Fruit fly (Drosophila melanogaster): ENCODE results near the gene HBS1.

HBS1 gene

dm6 chr3L:1914668-1915067 is 49.6 kb upstream of the HBS1 start:
- TF ChIP-seq svp (GFP tag), result no peak
- no peak for TF ChIP-seq pdm3 (GFP tag; optimal IDR thresholded peaks at IDR 0.05)
- TF ChIP-seq CG3919 (GFP tag; optimal IDR thresholded peaks at IDR 0.05), result no peak
- TF ChIP-seq CG15336 (GFP tag; IDR thresholded peaks at IDR 0.05), result no peak

- TF ChIP-seq acj6 (GFP tag; optimal IDR thresholded peaks at IDR 0.05) (no peak), CG6163 (GFP tag; IDR thresholded peaks at IDR 0.05) (0 out of 3 replicates have a peak, but pooled peaks have one; percentile 40), Eip78C (GFP tag) (peak; percentile 32), CG3919 (GFP tag; optimal IDR thresholded peaks at IDR 0.05) (no peak), Smox (GFP tag; optimal IDR thresholded peaks at IDR 0.05) (no peak), CG3032 (tag; optimal IDR thresholded peaks at IDR 0.05) (no peak), spab (GFP tag; optimal IDR thresholded peaks at IDR 0.05) (no peak), fkh (GFP tag; optimal IDR thresholded peaks at IDR 0.05) (no peak), CG11902 (GFP tag; optimal IDR thresholded peaks at IDR 0.05) (no peak), svp (GFP tag) (peak; percentile 64), CG11294 (GFP tag; IDR thresholded peaks at IDR 0.05) (no peak), Sox14 (GFP tag; optimal IDR thresholded peaks at IDR 0.05) (no peak), CG32006 (GFP tag; optimal IDR thresholded peaks at IDR 0.05) (no peak), CG31627 (GFP tag; optimal IDR thresholded peaks at IDR 0.05) (no peak), Ets21C (GFP tag; optimal IDR thresholded peaks at IDR 0.05) (no peak), ss (GFP tag; optimal IDR thresholded peaks at IDR 0.05) (peak in 1 of 2 experiments; percentile 16), Met (GFP tag; optimal IDR thresholded peaks at IDR 0.05) (no peak)
Observed at dm6 chr3L:1910107-1910506, 45.1 kb upstream of the HBS1 start, which contains the start of gene dsb. dsb (minus strand) TSS chr3L:1910197.

dm6 chr3L:1909000-1909399 is 44.0 kb upstream of the HBS1 start:
- peak; percentile 93 for TF ChIP-seq svp (GFP tag)
- TF ChIP-seq OdsH (GFP tag; optimal IDR thresholded peaks at IDR 0.05), result no peak
- TF ChIP-seq vri (GFP tag; optimal IDR thresholded peaks at IDR 0.05), result peak; percentile 27

dm6 chr3L:1906208-1906607 is 41.2 kb upstream of the HBS1 start:
- TF ChIP-seq CG6163 (GFP tag; IDR thresholded peaks at IDR 0.05) (peak; percentile 31; the same call in 1 of the 3 replicates), CG9139 (GFP tag; optimal IDR thresholded peaks at IDR 0.05) (no peak), CG10669 (GFP tag; optimal IDR thresholded peaks at IDR 0.05) (peak; percentile 12), eg (GFP tag; IDR thresholded peaks at IDR 0.05) (peak; percentile 42; the same call in 1 of the 3 replicates), fkh (GFP tag; optimal IDR thresholded peaks at IDR 0.05) (no peak), Eip78C (GFP tag) (peak; percentile 82), achi (GFP tag; optimal IDR thresholded peaks at IDR 0.05) (peak; percentile 5), CG3919 (GFP tag; optimal IDR thresholded peaks at IDR 0.05) (peak; percentile 30), svp (GFP tag) (peak; percentile 54), Hr4 (GFP tag; optimal IDR thresholded peaks at IDR 0.05) (no peak), ss (GFP tag; optimal IDR thresholded peaks at IDR 0.05) (peak in 1 of 2 experiments; percentile 0)

- TF ChIP-seq pdm3 (GFP tag; optimal IDR thresholded peaks at IDR 0.05) (peak; percentile 56), Met (GFP tag; optimal IDR thresholded peaks at IDR 0.05) (peak; percentile 22), dsx (GFP tag; optimal IDR thresholded peaks at IDR 0.05; ENCODE audit: poor library complexity, severe bottlenecking) (no peak), Sox15 (GFP tag; optimal IDR thresholded peaks at IDR 0.05) (peak; percentile 28), CG15336 (GFP tag; IDR thresholded peaks at IDR 0.05) (peak; percentile 74), CG6163 (GFP tag; IDR thresholded peaks at IDR 0.05) (no peak), achi (GFP tag; optimal IDR thresholded peaks at IDR 0.05) (peak; percentile 41), CG11902 (GFP tag; optimal IDR thresholded peaks at IDR 0.05) (peak; percentile 41), Sox102F (GFP tag; optimal IDR thresholded peaks at IDR 0.05) (peak; percentile 11), Ets96B (tag; optimal IDR thresholded peaks at IDR 0.05) (peak; percentile 0), Eip78C (GFP tag) (peak; percentile 91), net (GFP tag; optimal IDR thresholded peaks at IDR 0.05) (peak; percentile 52), CG16779 (tag; optimal IDR thresholded peaks at IDR 0.05) (no peak), Smox (GFP tag; optimal IDR thresholded peaks at IDR 0.05) (peak; percentile 25), cyc (GFP tag; optimal IDR thresholded peaks at IDR 0.05) (no peak), CG11294 (GFP tag; IDR thresholded peaks at IDR 0.05) (no peak), dac (GFP tag; optimal IDR thresholded peaks at IDR 0.05) (peak; percentile 69), Lpt (GFP tag; optimal IDR thresholded peaks at IDR 0.05) (peak; percentile 32), CG6276 (GFP tag; optimal IDR thresholded peaks at IDR 0.05) (peak; percentile 62), CG6792 (GFP tag; optimal IDR thresholded peaks at IDR 0.05) (peak; percentile 24), fd85E (GFP tag; optimal IDR thresholded peaks at IDR 0.05) (no peak), CG4318 (GFP tag; optimal IDR thresholded peaks at IDR 0.05) (peak; percentile 71), Sox14 (GFP tag; optimal IDR thresholded peaks at IDR 0.05) (no peak), Hr39 (GFP tag; optimal IDR thresholded peaks at IDR 0.05) (peak; percentile 11), vri (GFP tag; optimal IDR thresholded peaks at IDR 0.05) (no peak), CG6808 (GFP tag; optimal IDR thresholded peaks at IDR 0.05) (peak; percentile 21), CG9139 (GFP tag; optimal IDR thresholded peaks at IDR 0.05) (no peak), CG8119 (GFP tag; IDR thresholded peaks at IDR 0.05) (peak; percentile 66; the same call in 2 of the 3 replicates), svp (GFP tag) (peak; percentile 49), eg (GFP tag; IDR thresholded peaks at IDR 0.05) (no peak)
Observed at dm6 chr3L:1905273-1905672, 40.2 kb upstream of the HBS1 start.

All from whole organism, prepupa.